Fruit fly (Drosophila melanogaster) whole organism: Measurements from ENCODE around the gene Osi21.

ENCODE experiments used
- CG8478 ChIP-seq: fragments of >200 bp; optimal IDR thresholded peaks from 2 replicates; lab custom pipeline; 2018; ENCODE audit warnings: inconsistent platforms
- Dll ChIP-seq: fragments of >200 bp; optimal IDR thresholded peaks from 2 replicates; lab custom pipeline; 2017
- EcR ChIP-seq, 2 experiments: fragments of >200 bp; optimal IDR thresholded peaks; 2 replicates each; lab custom pipeline; 2017; ENCODE audit warnings: missing biosample characterization in 2 of 2, missing genetic modification characterization in 2 of 2, missing genetic modification reagents in 2 of 2
- pan ChIP-seq: fragments of >200 bp; optimal IDR thresholded peaks from 2 replicates; lab custom pipeline; 2017
- psq ChIP-seq: fragments of >200 bp; optimal IDR thresholded peaks from 2 replicates; lab custom pipeline; 2017
- usp ChIP-seq: fragments of >200 bp; optimal IDR thresholded peaks from 2 replicates; lab custom pipeline; 2017; ENCODE audit warnings: missing biosample characterization, missing genetic modification characterization, mixed read lengths

Gene Osi21

DNA sequence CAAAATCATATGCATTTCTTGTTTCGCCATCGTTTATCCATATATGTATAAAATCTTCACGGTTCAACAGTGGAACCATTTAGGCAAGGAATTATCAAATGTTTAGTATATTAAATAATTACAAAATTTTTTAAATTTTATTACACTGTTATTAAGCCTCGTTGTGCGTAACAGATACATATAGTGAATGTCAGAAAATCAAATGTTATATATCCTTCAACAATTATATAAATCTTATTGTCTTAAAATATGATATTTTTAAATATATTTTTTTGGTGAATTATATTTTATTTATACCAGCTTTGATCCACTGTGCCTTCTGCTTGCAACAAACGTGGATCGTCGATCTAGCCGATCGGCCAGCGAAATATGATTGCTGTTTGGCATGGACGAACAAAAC, 21.6 kb upstream of the Osi21 start:
- no peak for TF ChIP-seq pan (lab: Kevin White, UChicago)
- no peak for TF ChIP-seq Dll (lab: Kevin White, UChicago)

DNA sequence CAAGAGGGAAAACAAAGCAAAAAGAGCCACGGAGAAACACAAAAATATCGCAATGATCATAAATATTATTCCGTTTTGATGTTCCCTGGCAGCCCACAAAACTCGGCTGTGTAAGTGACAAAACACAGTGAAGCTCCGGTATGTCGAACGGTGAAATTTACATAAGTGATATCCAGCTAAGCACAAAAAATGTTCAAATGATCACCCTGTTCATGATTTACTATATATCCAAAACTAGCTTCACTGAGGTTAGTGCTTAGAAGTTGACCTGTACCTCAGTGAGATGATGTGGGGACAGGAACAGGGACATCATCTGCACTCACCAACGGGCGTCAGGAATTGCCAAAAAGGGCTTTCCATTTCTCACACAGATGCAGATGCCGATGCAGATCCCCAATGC, 20.6 kb upstream of the Osi21 start:
- no peak for TF ChIP-seq pan (lab: Kevin White, UChicago)
- TF ChIP-seq Dll (lab: Kevin White, UChicago): no peak
- no peak for TF ChIP-seq usp (GFP tag; lab: Kevin White, UChicago)
- no peak for TF ChIP-seq EcR (GFP tag; optimal IDR thresholded peaks at IDR 0.05; lab: Kevin White, UChicago)
- no peak for TF ChIP-seq CG8478
- no peak for TF ChIP-seq psq (lab: Kevin White, UChicago)

DNA sequence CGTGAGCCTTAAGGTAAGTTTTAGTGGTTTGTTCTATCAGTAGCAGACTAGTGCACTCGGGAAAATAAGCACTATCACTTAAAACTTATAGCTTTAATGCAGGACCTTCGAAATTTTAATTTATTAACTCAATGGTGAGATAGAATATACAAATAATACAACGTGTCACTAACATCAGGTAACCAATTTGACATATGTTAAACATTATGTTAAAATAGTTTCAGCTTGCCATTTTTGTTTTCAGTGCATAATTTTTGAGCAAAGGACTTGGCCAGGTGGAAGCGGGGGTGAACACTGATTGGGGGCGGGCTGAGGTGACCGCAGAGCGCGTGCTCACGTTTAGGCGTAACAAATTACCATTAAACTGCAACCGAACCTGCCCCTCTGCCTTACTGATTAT, 17.0 kb upstream of the Osi21 start:
- no peak for TF ChIP-seq EcR (GFP tag; optimal IDR thresholded peaks at IDR 0.05; lab: Kevin White, UChicago)
- TF ChIP-seq psq (lab: Kevin White, UChicago): no peak
- TF ChIP-seq CG8478: no peak
- TF ChIP-seq Dll (lab: Kevin White, UChicago): no peak
- TF ChIP-seq pan (lab: Kevin White, UChicago): no peak
- TF ChIP-seq usp (GFP tag; lab: Kevin White, UChicago): no peak

DNA sequence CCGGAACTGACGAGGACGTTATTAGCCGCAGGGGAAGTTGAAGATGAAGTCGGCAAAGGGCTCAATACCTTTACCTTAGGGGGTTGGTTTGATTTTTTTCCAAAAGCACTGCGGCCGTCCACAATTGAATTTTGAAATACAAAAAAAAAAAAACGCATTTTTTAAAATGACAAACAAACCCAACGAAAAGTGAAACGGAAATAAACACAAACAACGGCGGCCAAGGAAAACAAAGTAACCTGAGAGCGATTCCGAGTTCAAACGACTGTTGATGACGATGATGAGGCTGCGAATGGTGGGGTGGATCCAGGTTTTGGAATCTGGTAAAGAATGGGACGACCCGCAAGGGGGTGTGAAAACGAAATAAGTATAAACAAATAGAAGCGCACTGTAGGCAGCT, 11.0 kb upstream of the Osi21 start:
- no peak for TF ChIP-seq EcR (GFP tag; optimal IDR thresholded peaks at IDR 0.05; lab: Kevin White, UChicago)
- TF ChIP-seq pan (lab: Kevin White, UChicago): no peak
- no peak for TF ChIP-seq CG8478
- no peak for TF ChIP-seq usp (GFP tag; lab: Kevin White, UChicago)
- no peak for TF ChIP-seq Dll (lab: Kevin White, UChicago)
- TF ChIP-seq psq (lab: Kevin White, UChicago): no peak

DNA sequence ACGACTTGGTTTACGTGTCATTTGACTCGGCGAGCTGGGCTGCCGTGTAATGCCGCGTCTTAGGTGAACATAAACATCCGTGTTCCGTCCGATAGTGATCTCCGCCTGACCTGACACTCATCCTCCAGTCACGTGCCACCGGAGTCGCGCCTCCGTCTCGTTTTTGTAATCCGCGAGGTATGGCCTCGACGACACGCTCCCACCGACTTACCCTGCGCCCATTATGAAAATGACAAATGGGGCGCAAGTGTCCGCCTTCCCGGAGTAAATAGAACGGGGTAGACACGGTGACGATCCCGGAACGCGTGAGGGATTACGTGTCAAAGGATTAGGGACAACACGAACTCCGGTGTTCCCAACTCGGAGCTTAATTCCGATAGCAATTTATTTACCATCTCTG, 10.3 kb upstream of the Osi21 start:
- TF ChIP-seq Dll (lab: Kevin White, UChicago) (no peak), usp (GFP tag; lab: Kevin White, UChicago) (no peak), CG8478 (no peak), psq (lab: Kevin White, UChicago) (no peak), EcR (GFP tag; optimal IDR thresholded peaks at IDR 0.05; lab: Kevin White, UChicago) (no peak), pan (lab: Kevin White, UChicago) (no peak)

DNA sequence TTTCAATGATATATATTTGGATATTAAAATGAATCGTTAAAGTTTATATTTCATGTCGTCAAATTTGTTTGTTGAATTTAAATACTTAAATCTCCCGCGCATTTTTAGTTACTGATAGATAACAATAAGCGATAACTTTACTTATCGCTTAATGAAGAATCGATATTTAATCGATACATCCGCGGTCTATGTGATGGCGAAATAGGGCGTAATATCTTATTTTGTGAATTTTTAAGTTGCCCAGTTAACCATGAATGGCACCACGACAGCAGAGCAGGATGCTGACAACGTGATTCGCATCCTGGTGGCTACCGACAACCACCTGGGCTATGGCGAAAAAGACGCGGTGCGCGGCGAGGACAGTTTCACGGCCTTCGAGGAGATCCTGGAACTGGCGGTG, 3.6 kb downstream of the Osi21 start, which contains the start of gene mre11:
Gene mre11, plus strand, starts transcription at position 161 of the 400 bp plus-strand sequence.
- no peak for TF ChIP-seq Dll (lab: Kevin White, UChicago)
- TF ChIP-seq EcR (GFP tag; optimal IDR thresholded peaks at IDR 0.05; lab: Kevin White, UChicago): no peak
- no peak for TF ChIP-seq psq (lab: Kevin White, UChicago)
- no peak for TF ChIP-seq CG8478
- no peak for TF ChIP-seq pan (lab: Kevin White, UChicago)
- no peak for TF ChIP-seq usp (GFP tag; lab: Kevin White, UChicago)

DNA sequence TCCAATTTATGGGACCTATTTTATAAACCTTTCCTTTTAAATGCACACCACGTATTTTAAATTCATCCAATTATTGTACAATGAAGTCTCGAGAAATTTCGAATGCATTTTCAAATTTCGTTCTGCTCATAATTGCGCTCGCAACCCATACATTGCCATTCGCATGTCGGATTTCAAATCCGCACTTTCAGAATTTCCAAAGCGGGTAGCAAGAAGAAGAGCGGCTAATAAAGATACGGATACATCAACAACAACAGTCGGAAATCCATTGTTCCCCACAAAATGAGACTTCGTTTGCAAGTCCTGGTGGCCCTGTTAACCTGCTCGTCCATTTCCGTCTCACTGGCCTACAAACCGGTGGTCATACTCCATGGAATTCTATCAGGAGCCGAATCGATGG, 5.4 kb downstream of the Osi21 start, which contains the start of gene Ppt2:
Gene Ppt2, plus strand, starts transcription at position 209 of the 400 bp plus-strand sequence.
- TF ChIP-seq psq (lab: Kevin White, UChicago): no peak
- TF ChIP-seq CG8478: no peak
- TF ChIP-seq pan (lab: Kevin White, UChicago): no peak
- no peak for TF ChIP-seq EcR (GFP tag; optimal IDR thresholded peaks at IDR 0.05; lab: Kevin White, UChicago)

DNA sequence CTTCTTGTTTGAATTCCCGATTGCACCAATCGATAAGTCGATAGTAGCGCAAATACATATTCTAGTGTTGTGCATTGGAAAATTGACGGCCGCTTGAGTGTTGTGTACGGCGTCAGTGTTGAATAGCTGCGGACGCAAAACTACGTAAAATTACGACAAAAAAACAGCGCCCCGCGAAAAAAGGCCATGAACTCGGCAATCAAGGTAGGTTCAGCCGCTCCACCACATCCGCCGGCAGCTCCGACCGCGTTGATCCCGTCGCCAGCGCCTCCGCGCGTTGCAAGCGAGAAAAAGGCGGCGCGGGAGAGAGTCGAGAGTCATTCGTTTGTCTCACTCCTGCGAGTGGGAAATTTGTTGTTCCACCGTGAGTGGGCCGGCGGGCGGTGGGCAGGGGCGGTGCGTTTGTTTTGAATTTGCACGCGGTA, 7.6 kb downstream of the Osi21 start, which contains the start of gene CG33695:
Gene CG33695, plus strand, starts transcription at position 95 of the 425 bp plus-strand sequence.
- TF ChIP-seq EcR (GFP tag; optimal IDR thresholded peaks at IDR 0.05; lab: Kevin White, UChicago) (no peak), pan (lab: Kevin White, UChicago) (no peak), Dll (lab: Kevin White, UChicago) (no peak), usp (GFP tag; lab: Kevin White, UChicago) (no peak), psq (lab: Kevin White, UChicago) (no peak), CG8478 (no peak)

DNA sequence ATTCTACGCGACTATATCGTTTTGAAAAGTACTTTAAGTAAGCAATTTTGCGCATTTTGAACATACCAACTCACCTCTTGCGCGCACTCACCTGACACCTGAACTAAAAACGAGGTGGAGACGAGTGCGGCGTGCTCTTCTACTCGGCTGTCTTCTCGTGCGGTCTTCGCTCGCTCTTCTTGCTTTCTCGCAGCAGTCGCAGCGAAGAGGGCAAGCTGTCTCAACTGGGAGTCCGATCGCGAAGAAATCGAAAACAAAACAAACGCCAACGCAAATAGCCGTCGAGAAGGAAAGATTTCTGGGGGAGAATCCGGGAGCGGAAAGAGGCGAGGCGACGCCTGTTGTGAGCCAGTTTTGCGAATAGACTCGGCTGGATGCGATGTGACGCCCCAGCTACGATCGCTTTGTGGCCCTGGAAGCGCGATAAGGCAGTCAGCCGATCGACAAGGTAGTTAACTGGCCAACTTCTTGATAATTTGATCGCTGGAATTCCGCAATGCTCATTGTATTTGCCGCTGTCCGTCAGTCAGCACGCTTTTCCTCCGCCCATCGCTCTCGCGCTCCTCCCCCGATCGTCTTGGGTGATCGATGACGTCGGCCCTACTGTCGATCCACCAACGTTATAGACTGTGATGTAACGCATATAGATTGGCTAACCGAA, 13.8 kb downstream of the Osi21 start:
- TF ChIP-seq psq (lab: Kevin White, UChicago): no peak
- no peak for TF ChIP-seq pan (lab: Kevin White, UChicago)
- TF ChIP-seq Dll (lab: Kevin White, UChicago): no peak
- no peak for TF ChIP-seq usp (GFP tag; lab: Kevin White, UChicago)
- no peak for TF ChIP-seq CG8478
- no peak for TF ChIP-seq EcR (GFP tag; optimal IDR thresholded peaks at IDR 0.05; lab: Kevin White, UChicago)

DNA sequence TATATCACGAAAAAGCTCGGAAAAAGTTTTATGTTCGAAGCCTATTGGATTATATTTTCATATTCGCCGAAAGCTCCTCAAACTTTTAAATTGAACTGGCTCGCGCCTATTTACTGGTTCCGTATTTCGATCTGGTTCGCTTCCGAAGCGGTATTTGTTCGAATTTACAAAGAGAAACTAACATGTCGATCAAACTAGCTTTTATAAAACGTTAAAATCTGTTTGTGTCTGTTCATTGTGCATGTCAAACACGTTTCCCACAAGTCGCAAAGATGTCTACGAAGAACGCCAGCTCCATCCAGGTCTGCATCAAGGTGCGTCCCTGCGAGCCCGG, 15.9 kb downstream of the Osi21 start, which contains the start of gene cana:
Gene cana, plus strand, starts transcription at position 149 of the 334 bp plus-strand sequence.
- TF ChIP-seq usp (GFP tag; lab: Kevin White, UChicago) (no peak), Dll (lab: Kevin White, UChicago) (no peak), CG8478 (no peak), EcR (GFP tag; optimal IDR thresholded peaks at IDR 0.05; lab: Kevin White, UChicago) (no peak), psq (lab: Kevin White, UChicago) (no peak), pan (lab: Kevin White, UChicago) (no peak)

DNA sequence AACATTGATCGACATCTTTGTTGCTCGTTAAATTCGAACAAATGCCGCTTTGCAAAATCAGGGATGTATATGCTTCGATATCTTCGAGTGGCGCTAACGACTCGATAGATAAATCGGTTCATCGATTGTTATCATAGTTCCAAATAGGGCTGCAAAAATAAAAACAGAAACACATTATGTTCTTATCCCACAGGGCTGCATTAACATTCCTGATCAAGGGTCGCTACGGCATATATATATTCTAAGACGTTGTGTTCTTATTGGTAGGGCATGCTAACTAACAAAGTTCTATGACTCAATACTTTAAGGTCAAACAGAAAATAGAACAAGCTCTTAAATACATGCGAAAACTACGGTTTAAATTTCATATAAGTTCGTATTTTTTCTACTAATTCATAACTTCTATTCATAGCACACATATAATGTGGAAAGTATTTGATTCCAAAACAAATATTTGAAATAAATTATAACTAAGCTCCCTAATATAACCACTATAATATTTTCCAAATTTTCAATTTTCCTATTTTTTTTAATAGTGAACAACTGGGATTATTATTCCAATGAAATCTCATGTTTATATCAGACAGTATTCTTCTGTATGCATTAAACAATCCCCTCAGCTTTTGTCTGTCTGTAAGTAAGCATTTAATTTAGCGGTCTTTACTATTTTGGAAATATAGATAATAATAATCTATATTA, 16.4 kb downstream of the Osi21 start, which contains the start of gene cmet:
Gene cmet, minus strand, starts transcription at position 70 of the 699 bp plus-strand sequence.
- TF ChIP-seq Dll (lab: Kevin White, UChicago) (no peak), EcR (GFP tag; optimal IDR thresholded peaks at IDR 0.05; lab: Kevin White, UChicago) (no peak), pan (lab: Kevin White, UChicago) (no peak), psq (lab: Kevin White, UChicago) (no peak), usp (GFP tag; lab: Kevin White, UChicago) (no peak), CG8478 (no peak)
